Worm (Caenorhabditis elegans): Measurements from ENCODE around the gene F52D2.5.

F52D2.5 gene

ce11 chrX:2013912-2014311 is 39.3 kb upstream of the F52D2.5 start:
- TF ChIP-seq sdc-2 (tag; optimal IDR thresholded peaks at IDR 0.05) (no peak), odd-2 (tag; optimal IDR thresholded peaks at IDR 0.05) (no peak), syd-9 (tag; optimal IDR thresholded peaks at IDR 0.05) (no peak), pag-3 (tag; optimal IDR thresholded peaks at IDR 0.05; ENCODE audit: borderline replicate concordance) (no peak), hlh-8 (tag; optimal IDR thresholded peaks at IDR 0.05) (no peak), elt-2 (tag; optimal IDR thresholded peaks at IDR 0.05) (no peak), T23F11.4 (GFP tag; optimal IDR thresholded peaks at IDR 0.05) (no peak), unc-42 (tag; optimal IDR thresholded peaks at IDR 0.05) (no peak), pros-1 (tag; optimal IDR thresholded peaks at IDR 0.05) (no peak), npax-4 (tag; optimal IDR thresholded peaks at IDR 0.05) (no peak), ceh-14 (tag; optimal IDR thresholded peaks at IDR 0.05) (no peak), fkh-6 (tag; optimal IDR thresholded peaks at IDR 0.05) (no peak), ceh-34 (tag; optimal IDR thresholded peaks at IDR 0.05) (no peak), K02D7.2 (tag; optimal IDR thresholded peaks at IDR 0.05) (no peak)

DNA sequence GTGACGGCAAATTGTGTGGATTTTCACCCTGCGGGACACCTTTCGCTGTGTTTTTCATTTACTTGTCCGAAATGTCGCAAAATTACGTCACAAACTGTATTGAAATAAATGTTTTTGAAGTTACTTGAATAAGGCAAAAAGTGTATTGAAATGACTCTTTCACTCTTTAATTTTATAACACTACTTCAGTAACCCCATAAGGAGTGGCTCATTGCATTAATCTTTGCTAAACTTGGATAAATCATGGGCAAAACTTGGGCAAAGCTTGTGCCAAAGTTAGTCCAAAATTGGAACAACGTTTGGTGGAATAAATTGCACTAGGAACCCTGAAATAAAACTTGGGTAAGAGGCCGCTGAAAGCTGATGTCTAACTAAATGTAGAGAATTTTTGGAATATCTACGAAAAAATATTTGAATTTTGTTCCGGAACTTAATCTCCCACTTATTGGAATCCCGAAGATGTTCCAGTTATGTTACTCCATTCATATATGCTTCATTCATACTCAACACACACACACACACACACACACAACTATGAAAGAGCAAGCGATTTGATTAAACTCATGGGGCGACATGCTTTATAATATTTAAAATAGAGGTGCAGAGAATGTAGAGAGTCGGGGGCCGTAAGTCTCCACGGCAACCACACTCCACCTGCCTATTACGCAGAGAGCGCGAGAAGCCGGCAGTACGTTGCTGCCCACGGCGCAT is 38.0 kb upstream of the F52D2.5 start, which contains the start of gene Y102A11A.9:
Y102A11A.9 (plus strand) TSS at position 661 of the 711 bp plus-strand sequence.
- TF ChIP-seq mec-3 (tag; optimal IDR thresholded peaks at IDR 0.05; ENCODE audit: borderline replicate concordance) = no peak
- peak; percentile 17 for TF ChIP-seq ceh-14 (tag; optimal IDR thresholded peaks at IDR 0.05)

DNA sequence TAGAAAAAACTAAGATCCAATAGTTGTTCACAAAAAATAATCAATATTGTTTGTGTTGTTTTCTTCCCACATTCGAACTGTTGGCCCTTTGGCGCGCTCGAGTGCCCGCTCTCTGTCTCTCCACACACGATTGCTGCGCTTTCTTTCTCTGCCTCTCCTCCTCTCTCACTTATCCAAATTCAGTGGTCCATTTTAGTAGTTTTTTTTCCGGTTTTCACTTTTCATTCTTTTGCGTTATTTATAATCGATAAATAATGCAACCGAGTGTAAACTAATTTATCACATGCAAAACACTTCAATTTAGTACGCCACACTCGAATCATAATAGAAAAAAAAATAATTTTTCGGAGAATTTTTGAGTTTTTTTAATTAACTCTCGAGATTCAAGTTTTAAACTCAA is 25.9 kb upstream of the F52D2.5 start:
- no peak for TF ChIP-seq odd-2 (tag; optimal IDR thresholded peaks at IDR 0.05)
- no peak for TF ChIP-seq eyg-1 (tag; optimal IDR thresholded peaks at IDR 0.05)
- TF ChIP-seq unc-3 (GFP tag; conservative IDR thresholded peaks at IDR 0.05) = no peak
- no peak for TF ChIP-seq unc-3 (tag; optimal IDR thresholded peaks at IDR 0.05)
- TF ChIP-seq ceh-2 (tag; optimal IDR thresholded peaks at IDR 0.05) = no peak
- no peak for TF ChIP-seq unc-86 (tag; optimal IDR thresholded peaks at IDR 0.05)
- TF ChIP-seq elt-4 (tag; optimal IDR thresholded peaks at IDR 0.05) = no peak
- TF ChIP-seq ceh-31 (tag; optimal IDR thresholded peaks at IDR 0.05) = no peak
- no peak for TF ChIP-seq ceh-9 (tag; optimal IDR thresholded peaks at IDR 0.05)
- TF ChIP-seq hlh-13 (GFP tag; optimal IDR thresholded peaks at IDR 0.05) = no peak
- TF ChIP-seq pat-9 (tag; optimal IDR thresholded peaks at IDR 0.05) = no peak
- TF ChIP-seq C08G9.2 (tag; optimal IDR thresholded peaks at IDR 0.05) = no peak
- TF ChIP-seq ceh-22 (tag; optimal IDR thresholded peaks at IDR 0.05) = no peak
- TF ChIP-seq nfya-1 (tag; optimal IDR thresholded peaks at IDR 0.05) = no peak
- no peak for TF ChIP-seq Y22D7AL.16 (tag; optimal IDR thresholded peaks at IDR 0.05)

ce11 chrX:1998825-1999224 is 24.2 kb upstream of the F52D2.5 start:
- no peak for TF ChIP-seq fax-1 (tag; optimal IDR thresholded peaks at IDR 0.05)
- TF ChIP-seq fkh-6 (tag; optimal IDR thresholded peaks at IDR 0.05) = no peak
- TF ChIP-seq fkh-10 (GFP tag; optimal IDR thresholded peaks at IDR 0.05) = no peak

DNA sequence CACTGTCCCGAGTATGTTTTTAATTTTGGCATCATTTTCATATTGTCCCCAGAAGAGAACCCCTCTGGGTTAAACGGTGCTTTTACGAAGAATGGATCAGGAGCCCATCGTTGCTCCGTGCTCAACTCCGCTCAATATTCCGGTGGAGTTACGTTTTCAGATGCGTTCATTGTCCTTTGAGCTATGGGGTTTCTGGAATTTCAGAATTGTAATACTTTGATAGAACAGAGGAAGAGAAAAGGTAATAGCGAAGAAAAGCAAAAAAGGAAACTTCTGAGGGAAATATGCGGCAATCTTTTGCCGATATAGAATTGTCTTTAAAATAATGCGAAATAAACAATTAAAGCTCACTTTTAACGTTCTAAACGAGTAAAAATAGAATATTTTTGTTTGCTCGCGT is 23.3 kb upstream of the F52D2.5 start, which contains the start of gene Y40A1A.3:
Y40A1A.3 (minus strand) TSS at position 101 of the 400 bp plus-strand sequence.
- TF ChIP-seq madf-2 (tag; optimal IDR thresholded peaks at IDR 0.05) (no peak), dmd-4 (tag; optimal IDR thresholded peaks at IDR 0.05; ENCODE audit: borderline replicate concordance) (no peak), K09A11.1 (tag; optimal IDR thresholded peaks at IDR 0.05; ENCODE audit: insufficient read depth) (no peak), hlh-13 (GFP tag; optimal IDR thresholded peaks at IDR 0.05) (no peak), mec-3 (tag; optimal IDR thresholded peaks at IDR 0.05; ENCODE audit: borderline replicate concordance) (no peak)
